Fruit fly (Drosophila melanogaster) S2 (cell line): Measurements from ENCODE around the gene Nplp3.

Source experiments
- CG8478 ChIP-seq: fragments of >200 bp; optimal IDR thresholded peaks from 2 replicates; lab custom pipeline; 2018
- CTCF ChIP-seq, 2 experiments: fragments of >200 bp; optimal IDR thresholded peaks; 2 replicates each; lab custom pipeline; 2018

Gene Nplp3

DNA sequence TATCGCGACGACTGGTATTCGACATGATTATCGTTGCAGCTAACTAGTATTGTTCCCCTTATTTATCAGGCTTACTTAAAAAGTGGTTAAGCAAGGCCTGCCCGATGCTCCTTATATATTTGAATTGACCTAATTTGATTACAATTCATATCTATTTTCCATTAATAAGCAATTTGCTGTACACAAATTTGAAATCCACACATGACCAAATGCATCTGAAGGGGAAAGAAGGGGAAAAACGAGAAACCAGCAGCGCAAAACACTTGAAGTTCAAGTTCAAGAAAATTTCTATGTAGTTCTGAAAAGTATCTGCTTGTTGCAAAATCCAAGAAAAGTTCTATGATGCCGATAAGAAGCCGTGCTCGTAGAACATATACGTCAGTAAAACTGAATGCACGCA is 8.8 kb downstream of the Nplp3 start, which contains the start of the genes CG13040 and CG13039:
Gene CG13040, minus strand, starts transcription at position 101 of the 400 bp plus-strand sequence.
Gene CG13039, minus strand, starts transcription at position 106 of the 400 bp plus-strand sequence.
- no peak for TF ChIP-seq CG8478 (lab: Kevin White, UChicago)
- TF ChIP-seq CTCF (optimal IDR thresholded peaks at IDR 0.05; lab: Kevin White, UChicago), result no peak

DNA sequence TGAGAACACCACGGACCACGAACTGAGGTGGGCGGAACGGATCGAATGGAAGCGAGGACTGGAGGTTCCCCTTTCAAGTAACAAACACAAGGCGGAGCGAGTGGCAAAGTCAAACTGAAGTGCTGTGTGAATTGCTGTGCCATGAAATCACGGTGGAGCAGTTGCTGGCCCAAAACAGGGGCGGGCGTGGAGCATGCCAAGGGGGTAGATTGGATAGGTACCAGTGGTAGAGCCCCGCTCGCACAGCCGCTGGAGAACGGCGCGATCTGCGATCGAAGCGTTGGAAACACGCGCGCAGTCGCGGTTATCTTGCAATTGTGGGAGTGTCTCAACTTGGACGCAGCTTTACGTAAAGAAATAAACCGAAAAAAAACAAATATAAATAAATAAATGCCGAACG is 10.0 kb downstream of the Nplp3 start, which contains the start of gene CG13038:
Gene CG13038, minus strand, starts transcription at position 118 of the 400 bp plus-strand sequence.
- TF ChIP-seq CTCF (optimal IDR thresholded peaks at IDR 0.05; lab: Kevin White, UChicago) (no peak), CG8478 (lab: Kevin White, UChicago) (no peak)

- TF ChIP-seq CTCF (optimal IDR thresholded peaks at IDR 0.05; lab: Kevin White, UChicago) (no peak), CG8478 (lab: Kevin White, UChicago) (no peak)
Measured at dm6 chr3L:16328207-16328891, 10.5 kb downstream of the Nplp3 start, which contains the start of gene CG13058. Gene CG13058, plus strand, starts transcription at chr3L:16328841.

DNA sequence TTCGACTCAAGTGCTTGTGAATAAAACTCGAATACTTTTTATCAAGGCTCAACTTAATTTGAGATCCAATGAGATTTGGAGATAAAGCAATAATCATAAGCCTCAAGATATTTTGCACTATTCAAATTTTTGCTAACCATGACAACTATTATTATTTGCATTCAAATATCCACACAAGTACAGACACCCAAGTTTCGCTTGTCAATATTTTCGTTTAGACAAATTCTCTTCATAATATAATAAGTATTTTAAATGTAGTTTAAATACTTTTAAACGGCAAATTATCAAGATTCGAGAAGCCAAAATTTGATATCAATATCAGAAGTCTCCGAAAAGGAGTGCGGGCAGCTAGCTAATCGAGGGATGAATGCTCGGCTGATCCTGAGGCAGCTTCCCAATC is 11.7 kb downstream of the Nplp3 start, which contains the start of gene CG33061:
Gene CG33061, plus strand, starts transcription at position 301 of the 400 bp plus-strand sequence.
- TF ChIP-seq CTCF (optimal IDR thresholded peaks at IDR 0.05; lab: Kevin White, UChicago) (no peak), CG8478 (lab: Kevin White, UChicago) (no peak)

DNA sequence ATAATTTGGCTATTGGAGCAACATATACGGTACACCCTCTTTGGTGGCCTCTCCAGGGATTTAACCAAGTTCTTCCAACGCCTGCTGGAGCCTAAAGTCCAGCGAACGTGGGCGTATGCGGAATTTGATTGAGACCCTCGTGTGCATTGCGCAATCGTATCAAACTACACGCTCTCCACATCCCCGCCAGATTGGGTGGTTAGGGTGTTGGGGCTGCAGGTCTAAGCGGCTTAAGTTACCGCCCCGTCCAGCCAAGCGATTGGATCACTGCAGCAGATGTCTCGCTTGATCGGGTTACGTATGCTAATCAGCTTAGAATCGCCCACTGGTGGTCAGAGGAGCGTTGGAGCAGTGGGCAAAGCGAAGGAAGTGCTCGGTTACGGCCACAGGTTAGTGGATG is 12.9 kb downstream of the Nplp3 start, which contains the start of gene CG33060:
Gene CG33060, plus strand, starts transcription at position 301 of the 400 bp plus-strand sequence.
- TF ChIP-seq CG8478 (lab: Kevin White, UChicago), result no peak
- no peak for TF ChIP-seq CTCF (optimal IDR thresholded peaks at IDR 0.05; lab: Kevin White, UChicago)

dm6 chr3L:16331633-16332032 is 13.8 kb downstream of the Nplp3 start, which contains the start of gene retinin:
Gene retinin, plus strand, starts transcription at chr3L:16331933.
- TF ChIP-seq CG8478 (lab: Kevin White, UChicago), result no peak
- TF ChIP-seq CTCF (optimal IDR thresholded peaks at IDR 0.05; lab: Kevin White, UChicago), result no peak

DNA sequence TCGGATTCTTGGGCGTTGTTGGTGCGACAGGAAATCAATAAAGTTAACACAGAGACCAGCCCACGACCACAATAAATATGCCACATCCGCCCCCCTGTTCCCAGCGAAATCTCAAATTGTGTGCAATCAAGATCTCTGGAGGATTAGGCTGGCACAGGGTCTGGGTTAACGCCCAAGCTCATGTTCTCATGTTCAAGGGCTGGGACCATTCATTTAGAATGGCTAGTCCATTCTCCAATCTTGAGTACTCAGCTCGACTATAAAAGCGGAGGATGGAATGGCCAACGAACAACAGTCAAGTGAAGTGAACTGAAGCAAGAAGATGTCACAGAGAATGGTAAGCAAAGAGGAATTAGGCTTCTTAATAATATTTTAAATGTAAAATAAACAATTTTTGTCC is 15.2 kb downstream of the Nplp3 start, which contains the start of gene CG13056:
Gene CG13056, plus strand, starts transcription at position 301 of the 400 bp plus-strand sequence.
- TF ChIP-seq CG8478 (lab: Kevin White, UChicago), result no peak
- no peak for TF ChIP-seq CTCF (optimal IDR thresholded peaks at IDR 0.05; lab: Kevin White, UChicago)

- TF ChIP-seq CTCF (optimal IDR thresholded peaks at IDR 0.05; lab: Kevin White, UChicago) (no peak), CG8478 (lab: Kevin White, UChicago) (no peak)
Measured at dm6 chr3L:16334876-16335275, 17.1 kb downstream of the Nplp3 start.

DNA sequence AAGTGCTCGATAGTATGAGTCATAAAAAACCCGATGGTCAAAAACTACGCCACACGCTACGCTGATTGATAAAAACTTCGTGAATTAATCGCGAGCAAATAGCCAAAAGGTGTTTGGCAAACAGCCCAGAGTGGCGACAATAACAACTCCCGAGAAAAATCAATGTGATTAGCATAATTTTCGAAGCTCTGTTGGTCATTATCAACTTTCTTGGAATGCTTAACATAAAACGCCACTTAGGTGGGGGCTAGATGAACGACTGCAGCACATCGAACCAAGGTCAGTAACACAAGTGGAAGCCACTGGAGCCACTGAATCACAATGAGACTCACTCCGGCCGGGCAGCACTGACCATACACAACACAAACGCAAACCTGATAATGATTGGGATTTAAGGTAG is 19.9 kb downstream of the Nplp3 start:
- TF ChIP-seq CTCF (optimal IDR thresholded peaks at IDR 0.05; lab: Kevin White, UChicago) (no peak), CG8478 (lab: Kevin White, UChicago) (no peak)

DNA sequence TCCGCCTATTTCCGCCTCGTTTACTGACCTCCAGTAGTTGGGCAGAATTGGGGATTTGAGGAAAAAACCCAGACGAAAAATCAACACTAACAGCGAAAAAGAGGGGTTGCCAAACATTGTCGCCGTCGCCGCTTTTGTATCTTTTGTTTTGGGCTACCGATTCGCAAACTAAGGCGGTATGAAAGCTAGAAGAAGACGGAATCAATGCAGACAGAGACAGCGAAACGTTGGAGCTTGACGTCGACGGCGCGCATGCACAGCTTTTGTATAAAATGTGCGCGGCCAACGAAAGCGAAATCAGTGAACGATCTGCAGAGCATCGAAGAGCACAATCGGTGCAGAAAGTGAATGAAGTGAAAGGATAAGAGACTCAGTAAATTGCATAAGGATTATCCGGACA is 20.9 kb downstream of the Nplp3 start, which contains the start of gene CG4998:
Gene CG4998, plus strand, starts transcription at position 301 of the 400 bp plus-strand sequence.
- TF ChIP-seq CTCF (optimal IDR thresholded peaks at IDR 0.05; lab: Kevin White, UChicago) (no peak), CG8478 (lab: Kevin White, UChicago) (no peak)

dm6 chr3L:16339463-16339862 is 21.6 kb downstream of the Nplp3 start:
- TF ChIP-seq CG8478 (lab: Kevin White, UChicago) (no peak), CTCF (optimal IDR thresholded peaks at IDR 0.05; lab: Kevin White, UChicago) (no peak)

dm6 chr3L:16339873-16340272 is 22.0 kb downstream of the Nplp3 start:
- no peak for TF ChIP-seq CTCF (optimal IDR thresholded peaks at IDR 0.05; lab: Kevin White, UChicago)
- TF ChIP-seq CG8478 (lab: Kevin White, UChicago), result no peak

DNA sequence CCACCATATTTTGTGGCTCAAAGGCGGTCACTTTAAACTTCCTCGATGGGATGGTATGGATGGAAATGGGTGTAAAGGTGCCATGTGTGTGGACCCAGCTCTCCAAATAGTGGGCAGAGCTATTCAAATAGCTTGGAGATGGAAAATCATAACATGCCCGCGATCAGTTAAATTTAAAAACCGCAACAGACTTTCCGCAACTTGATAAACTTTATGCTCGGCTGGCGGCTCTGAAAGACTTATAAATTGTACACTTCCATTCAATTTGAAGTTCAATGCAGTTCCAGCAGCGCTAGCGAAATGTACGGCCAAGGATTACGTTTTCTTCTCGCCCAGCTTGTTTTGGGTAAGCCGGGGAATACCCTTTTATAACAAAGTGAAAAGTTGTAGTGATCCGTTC is 28.2 kb downstream of the Nplp3 start, which contains the start of gene CG33257:
Gene CG33257, plus strand, starts transcription at position 301 of the 400 bp plus-strand sequence.
- TF ChIP-seq CG8478 (lab: Kevin White, UChicago) (no peak), CTCF (optimal IDR thresholded peaks at IDR 0.05; lab: Kevin White, UChicago) (no peak)

DNA sequence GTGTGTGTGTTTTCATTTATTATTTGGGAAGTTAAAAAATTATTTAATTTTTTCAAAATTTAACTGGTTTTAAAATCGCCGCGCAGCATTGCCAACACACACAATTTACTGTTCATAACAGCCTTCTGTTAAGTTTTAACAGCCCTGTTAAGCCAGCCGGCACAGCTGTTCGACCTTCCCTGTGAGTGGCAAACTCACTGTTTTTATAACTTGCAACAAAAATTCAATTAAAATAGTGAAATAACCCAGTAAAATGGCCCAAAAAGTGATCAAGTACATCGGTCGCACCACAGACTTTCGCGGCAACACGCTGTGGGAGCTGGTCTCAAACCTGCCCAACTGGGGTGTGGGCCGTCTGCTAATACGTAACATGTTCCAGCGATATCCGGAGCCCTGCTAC is 30.1 kb downstream of the Nplp3 start, which contains the start of gene mRpS34:
Gene mRpS34, plus strand, starts transcription at position 161 of the 400 bp plus-strand sequence.
- no peak for TF ChIP-seq CTCF (optimal IDR thresholded peaks at IDR 0.05; lab: Kevin White, UChicago)
- no peak for TF ChIP-seq CG8478 (lab: Kevin White, UChicago)

- TF ChIP-seq CG8478 (lab: Kevin White, UChicago), result no peak
Measured at dm6 chr3L:16349686-16350085, 31.9 kb downstream of the Nplp3 start.
